Worm (Caenorhabditis elegans) whole organism, mixed stage, embryonic: Measurements from ENCODE around the gene C23F12.4.

Experiments used
- ces-1 ChIP-seq: fragments of 150-350 bp; optimal IDR thresholded peaks from 2 replicates; lab custom pipeline; 2014; ENCODE audit warnings: missing biosample characterization, missing genetic modification reagents, missing genetic modification characterization
- cnd-1 ChIP-seq: fragments of 200-800 bp; sonication (Bioruptor generic); optimal IDR thresholded peaks from 2 replicates; lab custom pipeline; 2018; ENCODE audit warnings: mild to moderate bottlenecking, missing genetic modification characterization, missing compliant biosample characterization
- lin-13 ChIP-seq: fragments of 150-350 bp; optimal IDR thresholded peaks from 2 replicates; lab custom pipeline; 2014; ENCODE audit warnings: missing biosample characterization, missing genetic modification characterization
- lsy-2 ChIP-seq: fragments of 150-350 bp; optimal IDR thresholded peaks from 2 replicates; lab custom pipeline; 2014; ENCODE audit warnings: missing biosample characterization, missing genetic modification characterization
- mep-1 ChIP-seq: fragments of 150-350 bp; optimal IDR thresholded peaks from 2 replicates; lab custom pipeline; 2017; ENCODE audit warnings: missing biosample characterization, missing genetic modification reagents, missing genetic modification characterization, inconsistent platforms
- nhr-12 ChIP-seq: fragments of 150-350 bp; optimal IDR thresholded peaks from 2 replicates; lab custom pipeline; 2014; ENCODE audit warnings: missing biosample characterization, missing genetic modification characterization
- nhr-237 ChIP-seq: fragments of 150-350 bp; optimal IDR thresholded peaks from 2 replicates; lab custom pipeline; 2014; ENCODE audit warnings: missing biosample characterization, missing genetic modification characterization
- nhr-28 ChIP-seq: fragments of 150-350 bp; optimal IDR thresholded peaks from 2 replicates; lab custom pipeline; 2014; ENCODE audit warnings: missing biosample characterization, missing genetic modification characterization
- pha-4 ChIP-seq: fragments of 150-350 bp; optimal IDR thresholded peaks from 2 replicates; lab custom pipeline; 2018; ENCODE audit warnings: missing biosample characterization, missing genetic modification reagents, missing genetic modification characterization
- snpc-4 ChIP-seq: fragments of 150-350 bp; optimal IDR thresholded peaks from 2 replicates; lab custom pipeline; 2014; ENCODE audit warnings: missing biosample characterization, missing genetic modification characterization
- unc-62 ChIP-seq: fragments of 150-350 bp; optimal IDR thresholded peaks from 2 replicates; lab custom pipeline; 2014; ENCODE audit warnings: missing biosample characterization, missing genetic modification reagents, missing genetic modification characterization

ce11 chrX:9410747-9411146 lies 23.6 kb downstream of the C23F12.4 start:
- TF ChIP-seq lsy-2 (no peak), ces-1 (GFP tag; lab: Kevin White, UChicago) (no peak), cnd-1 (tag; lab: Kevin White, UChicago) (no peak), pha-4 (no peak), nhr-12 (no peak), nhr-237 (no peak), lin-13 (no peak), nhr-28 (tag; lab: Kevin White, UChicago) (no peak), unc-62 (no peak), mep-1 (no peak), snpc-4 (tag; lab: Kevin White, UChicago) (no peak)
